Worm (Caenorhabditis elegans): ENCODE measurements around the gene mek-1.

Gene mek-1

ce11 chrX:7455960-7456359 is 23.1 kb upstream of the mek-1 start:
- TF ChIP-seq F13H6.1 (tag; optimal IDR thresholded peaks at IDR 0.05) (no peak), ceh-82 (tag; optimal IDR thresholded peaks at IDR 0.05) (no peak), nhr-21 (tag; optimal IDR thresholded peaks at IDR 0.05) (no peak), zag-1 (tag; optimal IDR thresholded peaks at IDR 0.05) (no peak), ztf-11 (tag; optimal IDR thresholded peaks at IDR 0.05) (no peak), ztf-1 (GFP tag; conservative IDR thresholded peaks at IDR 0.05) (no peak), sma-9 (GFP tag; optimal IDR thresholded peaks at IDR 0.05) (no peak), sma-9 (tag; optimal IDR thresholded peaks at IDR 0.05) (no peak), dmd-4 (tag; optimal IDR thresholded peaks at IDR 0.05) (no peak), Y55F3AM.14 (GFP tag; optimal IDR thresholded peaks at IDR 0.05) (no peak), skn-1 (tag; optimal IDR thresholded peaks at IDR 0.05) (no peak), mdl-1 (tag; optimal IDR thresholded peaks at IDR 0.05) (no peak), elt-3 (tag; optimal IDR thresholded peaks at IDR 0.05) (no peak), peb-1 (tag; optimal IDR thresholded peaks at IDR 0.05) (no peak), fos-1 (tag; optimal IDR thresholded peaks at IDR 0.05) (no peak)

- TF ChIP-seq ceh-16 (tag; optimal IDR thresholded peaks at IDR 0.05) (no peak), sma-3 (GFP tag; optimal IDR thresholded peaks at IDR 0.05) (no peak), F13H6.1 (tag; optimal IDR thresholded peaks at IDR 0.05) (no peak), mdl-1 (tag; optimal IDR thresholded peaks at IDR 0.05) (no peak), nhr-12 (tag; optimal IDR thresholded peaks at IDR 0.05) (no peak), elt-3 (tag; optimal IDR thresholded peaks at IDR 0.05) (no peak), nhr-10 (tag; optimal IDR thresholded peaks at IDR 0.05) (no peak), alr-1 (tag; optimal IDR thresholded peaks at IDR 0.05) (no peak), nhr-23 (tag; optimal IDR thresholded peaks at IDR 0.05) (no peak), elt-1 (tag; optimal IDR thresholded peaks at IDR 0.05) (no peak), aly-2 (tag; optimal IDR thresholded peaks at IDR 0.05) (no peak), ztf-4 (tag; optimal IDR thresholded peaks at IDR 0.05) (no peak), nhr-11 (tag; optimal IDR thresholded peaks at IDR 0.05) (no peak), dmd-4 (tag; optimal IDR thresholded peaks at IDR 0.05) (no peak), fos-1 (tag; optimal IDR thresholded peaks at IDR 0.05) (no peak), C34F6.9 (tag; optimal IDR thresholded peaks at IDR 0.05) (peak; percentile 5), nhr-77 (tag; optimal IDR thresholded peaks at IDR 0.05) (no peak), lsy-2 (tag; optimal IDR thresholded peaks at IDR 0.05) (peak in 1 of 2 experiments; percentile 34)
Measured at ce11 chrX:7457154-7457674, 21.8 kb upstream of the mek-1 start.

- TF ChIP-seq sma-9 (GFP tag; optimal IDR thresholded peaks at IDR 0.05), result peak; percentile 3
- no peak for TF ChIP-seq sma-9 (tag; optimal IDR thresholded peaks at IDR 0.05)
- TF ChIP-seq F13H6.1 (tag; optimal IDR thresholded peaks at IDR 0.05), result peak; percentile 0
- TF ChIP-seq snpc-4 (tag; optimal IDR thresholded peaks at IDR 0.05), result no peak
- peak in 1 of 2 experiments; percentile 11 for TF ChIP-seq lsy-2 (tag; optimal IDR thresholded peaks at IDR 0.05)
Measured at ce11 chrX:7460516-7460915, 18.5 kb upstream of the mek-1 start.

- no peak for TF ChIP-seq nhr-129 (tag; optimal IDR thresholded peaks at IDR 0.05)
- TF ChIP-seq zag-1 (tag; optimal IDR thresholded peaks at IDR 0.05), result no peak
- TF ChIP-seq peb-1 (tag; optimal IDR thresholded peaks at IDR 0.05), result no peak
- TF ChIP-seq aly-2 (tag; optimal IDR thresholded peaks at IDR 0.05), result no peak
- no peak for TF ChIP-seq lin-11 (tag; optimal IDR thresholded peaks at IDR 0.05)
- no peak for TF ChIP-seq fos-1 (tag; optimal IDR thresholded peaks at IDR 0.05)
- TF ChIP-seq F13H6.1 (tag; optimal IDR thresholded peaks at IDR 0.05), result no peak
- TF ChIP-seq nhr-25 (tag; optimal IDR thresholded peaks at IDR 0.05), result no peak
- no peak for TF ChIP-seq mbf-1 (tag; optimal IDR thresholded peaks at IDR 0.05)
- TF ChIP-seq ama-1 (optimal IDR thresholded peaks at IDR 0.05), result no peak
- no peak for TF ChIP-seq nhr-23 (tag; optimal IDR thresholded peaks at IDR 0.05)
- no peak for TF ChIP-seq ztf-11 (tag; optimal IDR thresholded peaks at IDR 0.05)
- TF ChIP-seq Y55F3AM.14 (GFP tag; optimal IDR thresholded peaks at IDR 0.05), result no peak
- TF ChIP-seq nhr-77 (tag; optimal IDR thresholded peaks at IDR 0.05), result no peak
Measured at ce11 chrX:7463637-7464036, 15.4 kb upstream of the mek-1 start, which contains the start of gene sox-2. sox-2 (minus strand) TSS chrX:7463736.

ce11 chrX:7464389-7464788 is 14.7 kb upstream of the mek-1 start:
- no peak for TF ChIP-seq nhr-6 (tag; optimal IDR thresholded peaks at IDR 0.05)
- TF ChIP-seq nhr-11 (tag; optimal IDR thresholded peaks at IDR 0.05), result no peak
- no peak for TF ChIP-seq ceh-16 (tag; optimal IDR thresholded peaks at IDR 0.05)
- peak in 1 of 2 experiments; percentile 9 for TF ChIP-seq lsy-2 (tag; optimal IDR thresholded peaks at IDR 0.05)
- TF ChIP-seq alr-1 (tag; optimal IDR thresholded peaks at IDR 0.05), result no peak
- no peak for TF ChIP-seq nhr-237 (tag; optimal IDR thresholded peaks at IDR 0.05)
- no peak for TF ChIP-seq lin-39 (tag; optimal IDR thresholded peaks at IDR 0.05)
- TF ChIP-seq unc-55 (GFP tag; optimal IDR thresholded peaks at IDR 0.05), result no peak
- TF ChIP-seq F13H6.1 (tag; optimal IDR thresholded peaks at IDR 0.05), result peak; percentile 20
- TF ChIP-seq nhr-129 (tag; optimal IDR thresholded peaks at IDR 0.05), result peak; percentile 3
- TF ChIP-seq Y55F3AM.14 (GFP tag; optimal IDR thresholded peaks at IDR 0.05), result no peak
- no peak for TF ChIP-seq nhr-23 (tag; optimal IDR thresholded peaks at IDR 0.05)
- TF ChIP-seq elt-3 (tag; optimal IDR thresholded peaks at IDR 0.05), result no peak
- TF ChIP-seq mbf-1 (tag; optimal IDR thresholded peaks at IDR 0.05), result no peak

All from whole organism, L2 larva.